Fruit fly (Drosophila melanogaster): ENCODE measurements around the gene CG9098.

DNA sequence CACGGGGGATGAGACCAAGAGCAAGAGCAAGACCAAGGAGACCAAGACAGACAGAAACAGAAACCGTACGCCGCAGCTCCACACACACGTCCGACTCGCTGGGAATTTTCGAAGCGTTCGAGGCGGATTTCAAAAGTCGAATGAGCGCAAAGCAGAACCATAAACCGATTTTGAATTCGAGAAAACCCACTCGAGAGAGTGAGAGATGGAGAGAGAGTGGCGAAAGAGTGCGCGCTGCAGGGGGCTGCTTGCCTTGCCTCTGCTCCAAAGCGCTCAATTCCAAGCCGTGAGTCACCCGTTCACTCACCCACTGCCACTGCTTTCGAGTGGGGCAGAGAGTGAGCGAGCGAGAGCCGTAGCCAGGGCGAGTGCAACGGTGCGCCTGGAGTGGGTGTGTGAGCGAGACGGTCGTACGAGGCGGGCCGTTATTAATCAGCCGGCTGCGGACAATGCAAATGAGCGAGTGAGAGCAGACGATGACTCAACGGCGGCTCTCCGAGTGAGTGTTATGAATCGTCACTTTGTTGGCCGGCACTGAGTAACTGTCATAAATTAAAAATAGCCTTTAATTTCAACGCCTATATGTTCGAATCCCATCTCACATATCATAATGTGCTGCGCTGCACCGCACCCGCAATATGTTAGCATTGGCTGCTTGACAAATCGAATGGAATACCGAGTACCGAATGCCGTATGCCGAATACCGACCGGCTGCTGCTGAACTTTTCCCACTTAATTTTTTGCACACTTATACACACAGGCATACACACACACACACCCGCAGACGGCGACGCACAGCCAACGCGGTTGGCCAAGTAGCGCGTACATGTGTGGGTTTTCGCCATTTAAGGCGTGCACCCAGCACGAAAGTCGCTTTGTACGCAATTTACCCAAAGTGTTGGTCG is 31.9 kb downstream of the CG9098 start:
- TF ChIP-seq cnc (optimal IDR thresholded peaks at IDR 0.05), result no peak
- peak; percentile 40 for TF ChIP-seq CG7101 (tag; optimal IDR thresholded peaks at IDR 0.05)
- TF ChIP-seq CG5204 (GFP tag; optimal IDR thresholded peaks at IDR 0.05), result no peak
- TF ChIP-seq CG7045 (GFP tag; optimal IDR thresholded peaks at IDR 0.05), result no peak
- TF ChIP-seq cic (GFP tag; optimal IDR thresholded peaks at IDR 0.05), result peak; percentile 5

All from whole organism, adult.